Worm (Caenorhabditis elegans): ENCODE data around the gene tag-290.

DNA sequence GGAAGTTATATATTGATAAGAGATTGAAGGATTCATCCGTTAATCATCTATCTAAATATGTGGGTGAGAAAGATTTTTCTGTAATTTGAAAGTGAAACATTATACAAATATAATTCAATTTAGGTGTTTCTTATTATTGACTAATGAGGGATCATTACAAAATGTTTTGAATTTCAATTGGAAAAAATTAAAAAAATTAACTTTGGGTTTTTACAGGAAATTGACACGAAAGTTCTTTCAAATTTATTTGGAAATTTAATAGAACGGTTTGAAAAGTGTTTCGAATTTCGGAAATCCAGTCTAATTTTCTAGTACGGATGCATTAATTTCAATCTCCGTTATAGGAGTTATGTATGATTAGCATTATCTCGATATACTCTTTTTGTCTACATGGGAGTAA is 40.0 kb downstream of the tag-290 start:
- no peak for TF ChIP-seq ceh-36 (tag; optimal IDR thresholded peaks at IDR 0.05)
- TF ChIP-seq ama-1 (optimal IDR thresholded peaks at IDR 0.05) = no peak
- no peak for TF ChIP-seq flt-1 (GFP tag; IDR thresholded peaks at IDR 0.05)
- no peak for TF ChIP-seq ets-7 (tag; optimal IDR thresholded peaks at IDR 0.05)
- TF ChIP-seq hmg-4 (GFP tag; optimal IDR thresholded peaks at IDR 0.05) = no peak
- TF ChIP-seq tbx-37 (GFP tag; conservative IDR thresholded peaks at IDR 0.05) = no peak
- no peak for TF ChIP-seq ceh-13 (GFP tag; optimal IDR thresholded peaks at IDR 0.05)
- no peak for TF ChIP-seq aly-1 (tag; optimal IDR thresholded peaks at IDR 0.05)
- TF ChIP-seq scrt-1 (GFP tag; IDR thresholded peaks at IDR 0.05) = no peak
- TF ChIP-seq B0310.2 (tag; optimal IDR thresholded peaks at IDR 0.05) = no peak
- no peak for TF ChIP-seq hmbx-1 (tag; optimal IDR thresholded peaks at IDR 0.05)
- TF ChIP-seq tbx-11 (GFP tag; IDR thresholded peaks at IDR 0.05) = no peak

Measured in whole organism, early embryonic.